Worm (Caenorhabditis elegans) whole organism, L4 larva: ENCODE measurements around the gene ifp-1.

ENCODE experiments used
- dve-1 ChIP-seq: sonication (generic microtip); optimal IDR thresholded peaks from 2 replicates; lab custom pipeline; 2017; ENCODE audit warnings: antibody characterized with exemption, mild to moderate bottlenecking, missing genetic modification characterization, missing compliant biosample characterization; ENCODE audit not compliant: insufficient read depth
- gei-8 ChIP-seq: fragments of 200-800 bp; sonication (Bioruptor generic); optimal IDR thresholded peaks from 2 replicates; lab custom pipeline; 2018; ENCODE audit warnings: mild to moderate bottlenecking, missing genetic modification characterization, missing compliant biosample characterization
- hif-1 ChIP-seq, 2 experiments: sonication (generic microtip); optimal IDR thresholded peaks; 2 replicates each; lab custom pipeline; 2016 to 2017; ENCODE audit warnings: missing compliant biosample characterization in 2 of 2, missing genetic modification characterization in 2 of 2, missing genetic modification reagents in 2 of 2, missing genotype in 2 of 2, mild to moderate bottlenecking in 1 of 2
- hlh-11 ChIP-seq: fragments of 200-800 bp; sonication (Bioruptor generic); optimal IDR thresholded peaks from 2 replicates; lab custom pipeline; 2018; ENCODE audit warnings: mild to moderate bottlenecking, missing genetic modification characterization, missing compliant biosample characterization
- lin-39 ChIP-seq: fragments of 150-350 bp; optimal IDR thresholded peaks from 2 replicates; lab custom pipeline; 2014; ENCODE audit warnings: missing biosample characterization, missing genetic modification reagents, missing genetic modification characterization
- lsy-2 ChIP-seq, 2 experiments: fragments of 150-350 bp in 1 of 2; sonication (generic microtip) in 1 of 2; optimal IDR thresholded peaks; 2 replicates each; lab custom pipeline; 2014 to 2017; ENCODE audit warnings: missing biosample characterization in 2 of 2, missing genetic modification characterization in 2 of 2
- mxl-3 ChIP-seq: fragments of 200-800 bp; sonication (Bioruptor generic); optimal IDR thresholded peaks from 2 replicates; lab custom pipeline; 2018; ENCODE audit warnings: mild to moderate bottlenecking, missing genetic modification characterization, missing compliant biosample characterization
- nhr-11 ChIP-seq: fragments of 150-350 bp; optimal IDR thresholded peaks from 2 replicates; lab custom pipeline; 2014; ENCODE audit warnings: missing biosample characterization, missing genetic modification characterization
- saeg-2 ChIP-seq: fragments of 200-800 bp; sonication (Bioruptor generic); IDR thresholded peaks from 2 replicates; pipeline ENCODE4 v1.3.6; 2022; ENCODE audit warnings: missing genetic modification reagents, missing genetic modification characterization, missing compliant biosample characterization
- skn-1 ChIP-seq: fragments of 150-350 bp; optimal IDR thresholded peaks from 2 replicates; lab custom pipeline; 2014; ENCODE audit warnings: missing biosample characterization, missing genetic modification characterization
- unc-39 ChIP-seq: sonication (generic microtip); optimal IDR thresholded peaks from 2 replicates; lab custom pipeline; 2017; ENCODE audit warnings: missing biosample characterization, missing genetic modification characterization

- no peak for TF ChIP-seq nhr-11 (tag; lab: Kevin White, UChicago)
- TF ChIP-seq hlh-11 (tag; lab: Kevin White, UChicago), result no peak
- no peak for TF ChIP-seq dve-1 (tag; lab: Kevin White, UChicago)
- no peak for TF ChIP-seq lin-39
- no peak for TF ChIP-seq unc-39
- TF ChIP-seq hif-1 (tag; optimal IDR thresholded peaks at IDR 0.05; lab: Kevin White, UChicago), result no peak
- TF ChIP-seq saeg-2 (GFP tag; lab: Robert Waterston, UW), result no peak
- no peak for TF ChIP-seq lsy-2 (tag; optimal IDR thresholded peaks at IDR 0.05; lab: Kevin White, UChicago)
- TF ChIP-seq gei-8 (GFP tag; lab: Kevin White, UChicago), result no peak
- TF ChIP-seq mxl-3, result no peak
- no peak for TF ChIP-seq skn-1 (tag; lab: Kevin White, UChicago)
Measured at ce11 chrX:9665944-9666343, 14.0 kb downstream of the ifp-1 start.
